Worm (Caenorhabditis elegans): ENCODE measurements around the gene F46H6.5.

DNA sequence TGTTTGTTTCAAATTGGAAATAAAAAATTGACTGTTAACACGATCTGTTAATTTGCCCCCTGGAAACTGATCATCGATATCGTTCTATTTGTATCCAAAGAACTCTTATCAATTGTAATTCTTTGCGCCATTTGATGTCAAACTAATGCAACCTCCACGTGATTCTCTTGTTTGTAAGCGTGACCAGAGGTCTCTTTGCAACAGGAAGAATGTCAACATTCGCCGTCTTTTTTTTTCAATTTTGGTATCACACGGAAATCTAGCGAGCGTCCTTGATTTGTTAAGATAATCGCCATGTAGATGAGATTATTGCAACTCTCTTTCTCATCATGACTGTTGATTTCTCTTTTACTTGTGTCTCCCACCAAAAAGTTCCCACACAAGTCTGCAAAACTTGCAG lies 36.9 kb upstream of the F46H6.5 start:
- TF ChIP-seq daf-12 (tag; optimal IDR thresholded peaks at IDR 0.05) (no peak), lin-15B (tag; optimal IDR thresholded peaks at IDR 0.05) (no peak), F49E8.2 (tag; optimal IDR thresholded peaks at IDR 0.05; ENCODE audit: borderline replicate concordance) (no peak), ZK337.2 (GFP tag; IDR thresholded peaks at IDR 0.05) (no peak), ctbp-1 (GFP tag; IDR thresholded peaks at IDR 0.05) (no peak), egl-27 (tag; optimal IDR thresholded peaks at IDR 0.05) (no peak)

All from whole organism, L4 larva.